Fruit fly (Drosophila melanogaster) Kc167 (cell line): ENCODE results near the gene Prx2.

Experiments
- Myc ChIP-seq: fragments of >200 bp; optimal IDR thresholded peaks from 2 replicates; lab custom pipeline; 2017; ENCODE audit warnings: missing external identifiers
- Sin3A ChIP-seq: fragments of >200 bp; optimal IDR thresholded peaks from 2 replicates; lab custom pipeline; 2018; ENCODE audit warnings: missing external identifiers
- h ChIP-seq: fragments of >200 bp; optimal IDR thresholded peaks from 3 replicates; lab custom pipeline; 2018; ENCODE audit warnings: missing external identifiers
- psq ChIP-seq: fragments of >200 bp; optimal IDR thresholded peaks from 2 replicates; lab custom pipeline; 2017; ENCODE audit warnings: missing external identifiers
- ttk ChIP-seq: sonication (Bioruptor generic); optimal IDR thresholded peaks from 2 replicates; lab custom pipeline; 2017; ENCODE audit warnings: missing external identifiers

DNA sequence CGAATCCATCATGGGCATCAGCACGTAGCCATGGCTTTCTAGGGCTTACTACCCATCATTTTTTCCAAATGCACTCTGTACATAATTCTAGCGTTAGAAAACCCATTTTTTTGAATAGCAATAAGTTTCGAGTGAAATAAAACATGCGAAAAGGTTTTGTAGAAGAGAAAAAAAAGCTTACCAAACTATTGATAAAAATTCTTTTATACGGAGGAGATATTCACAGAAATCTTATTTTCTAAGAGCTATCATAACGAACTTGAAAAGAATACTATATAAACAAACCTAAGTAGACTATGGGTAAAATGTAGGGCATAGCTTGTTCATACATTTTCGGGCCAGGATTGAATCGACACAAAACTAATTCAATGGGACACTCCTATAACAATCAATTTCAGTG, 40.7 kb downstream of the Prx2 start, which contains the start of gene CG1640:
- TF ChIP-seq Myc (lab: Kevin White, UChicago) (no peak), ttk (lab: Kevin White, UChicago) (no peak), psq (lab: Kevin White, UChicago) (no peak), h (no peak), Sin3A (lab: Kevin White, UChicago) (no peak)
